Fruit fly (Drosophila melanogaster) whole organism, prepupa: Measurements from ENCODE around the gene CG17261.

Experiments used
- Blimp-1 ChIP-seq: fragments of 200-800 bp; sonication (Bioruptor generic); optimal IDR thresholded peaks from 3 replicates; lab custom pipeline; 2017; ENCODE audit warnings: missing biosample characterization, missing genetic modification characterization, mild to moderate bottlenecking, moderate library complexity, missing genetic modification reagents
- CG10669 ChIP-seq: fragments of 200-800 bp; sonication (Bioruptor generic); optimal IDR thresholded peaks from 3 replicates; lab custom pipeline; 2018; ENCODE audit warnings: missing biosample characterization, mild to moderate bottlenecking, missing genetic modification characterization, moderate library complexity
- CG11294 ChIP-seq: fragments of 200-800 bp; sonication (Bioruptor generic); IDR thresholded peaks from 2 replicates; pipeline ENCODE4 v1.3.6; 2022; ENCODE audit warnings: missing biosample characterization, missing genetic modification characterization
- CG11762 ChIP-seq: fragments of 200-800 bp; sonication (Bioruptor generic); optimal IDR thresholded peaks from 3 replicates; lab custom pipeline; 2016; ENCODE audit warnings: missing biosample characterization, missing genetic modification characterization; ENCODE audit not compliant: insufficient read depth
- CG11902 ChIP-seq: fragments of 200-800 bp; sonication (Bioruptor generic); optimal IDR thresholded peaks from 3 replicates; lab custom pipeline; 2016; ENCODE audit warnings: missing biosample characterization, missing genetic modification characterization
- CG15336 ChIP-seq: fragments of 200-800 bp; sonication (Bioruptor generic); IDR thresholded peaks from 2 replicates; pipeline ENCODE4 v1.3.6; 2022; ENCODE audit warnings: missing biosample characterization, missing genetic modification characterization
- CG1621 ChIP-seq: fragments of 200-800 bp; sonication (Bioruptor generic); optimal IDR thresholded peaks from 3 replicates; lab custom pipeline; 2018; ENCODE audit warnings: missing biosample characterization, mild to moderate bottlenecking, missing genetic modification characterization
- CG16779 ChIP-seq: fragments of 200-800 bp; sonication (Bioruptor generic); optimal IDR thresholded peaks from 3 replicates; lab custom pipeline; 2017; ENCODE audit warnings: missing biosample characterization, mild to moderate bottlenecking, missing genetic modification characterization
- CG3032 ChIP-seq: fragments of 200-800 bp; optimal IDR thresholded peaks from 2 replicates; lab custom pipeline; 2019; ENCODE audit warnings: missing biosample characterization, mild to moderate bottlenecking, missing genetic modification characterization, moderate library complexity
- CG31627 ChIP-seq: fragments of 200-800 bp; sonication (Bioruptor generic); optimal IDR thresholded peaks from 3 replicates; lab custom pipeline; 2016; ENCODE audit warnings: missing biosample characterization, missing genetic modification characterization
- CG32006 ChIP-seq: fragments of 200-800 bp; sonication (Bioruptor generic); optimal IDR thresholded peaks from 3 replicates; lab custom pipeline; 2017; ENCODE audit warnings: missing biosample characterization, mild to moderate bottlenecking, missing genetic modification characterization
- CG34406 ChIP-seq: fragments of 200-800 bp; sonication (Bioruptor generic); optimal IDR thresholded peaks from 3 replicates; lab custom pipeline; 2016; ENCODE audit warnings: missing biosample characterization, missing genetic modification characterization
- CG3919 ChIP-seq: fragments of 200-800 bp; sonication (Bioruptor generic); optimal IDR thresholded peaks from 3 replicates; lab custom pipeline; 2016; ENCODE audit warnings: missing biosample characterization, missing genetic modification characterization
- CG6163 ChIP-seq: fragments of 200-800 bp; sonication (Bioruptor generic); IDR thresholded peaks from 3 replicates; pipeline ENCODE4 v1.3.6; 2022; ENCODE audit warnings: missing biosample characterization, missing genetic modification characterization
- CG6276 ChIP-seq: fragments of 200-800 bp; sonication (Bioruptor generic); optimal IDR thresholded peaks from 2 replicates; lab custom pipeline; 2017; ENCODE audit warnings: missing biosample characterization, mild to moderate bottlenecking, missing genetic modification characterization
- CG6792 ChIP-seq: fragments of 200-800 bp; sonication (Bioruptor generic); optimal IDR thresholded peaks from 3 replicates; lab custom pipeline; 2016; ENCODE audit warnings: missing biosample characterization, missing genetic modification characterization
- CG6808 ChIP-seq: fragments of 200-800 bp; sonication (Bioruptor generic); optimal IDR thresholded peaks from 3 replicates; lab custom pipeline; 2017; ENCODE audit warnings: missing biosample characterization, missing genetic modification characterization, mild to moderate bottlenecking, moderate library complexity, missing genetic modification reagents
- CG7368 ChIP-seq: fragments of 200-800 bp; sonication (Bioruptor generic); optimal IDR thresholded peaks from 3 replicates; lab custom pipeline; 2016; ENCODE audit warnings: missing biosample characterization, missing genetic modification characterization
- CG8119 ChIP-seq: fragments of 200-800 bp; sonication (Bioruptor generic); IDR thresholded peaks from 3 replicates; pipeline ENCODE4 v1.3.6; 2022; ENCODE audit warnings: missing biosample characterization, missing genetic modification characterization
- CG8319 ChIP-seq: fragments of 200-800 bp; sonication (Bioruptor generic); optimal IDR thresholded peaks from 3 replicates; lab custom pipeline; 2016; ENCODE audit warnings: missing biosample characterization, missing genetic modification characterization
- CG8632 ChIP-seq: fragments of 200-800 bp; sonication (Bioruptor generic); optimal IDR thresholded peaks from 3 replicates; lab custom pipeline; 2016; ENCODE audit warnings: missing biosample characterization, missing genetic modification characterization
- Eip75B ChIP-seq: fragments of 200-800 bp; sonication (Bioruptor generic); optimal IDR thresholded peaks from 3 replicates; lab custom pipeline; 2016; ENCODE audit warnings: missing biosample characterization, missing genetic modification characterization
- Eip78C ChIP-seq: fragments of 200-800 bp; sonication (Bioruptor generic); peaks from one replicate; lab custom pipeline; 2016; ENCODE audit warnings: missing biosample characterization, missing genetic modification characterization
- Ets21C ChIP-seq: fragments of 200-800 bp; sonication (Bioruptor generic); optimal IDR thresholded peaks from 3 replicates; lab custom pipeline; 2016; ENCODE audit warnings: missing biosample characterization, missing genetic modification characterization
- Ets96B ChIP-seq: fragments of 200-800 bp; optimal IDR thresholded peaks from 2 replicates; lab custom pipeline; 2019; ENCODE audit warnings: missing biosample characterization, mild to moderate bottlenecking, missing genetic modification characterization, moderate library complexity
- Hr38 ChIP-seq: sonication (Bioruptor generic); optimal IDR thresholded peaks from 2 replicates; lab custom pipeline; 2016; ENCODE audit warnings: missing biosample characterization, missing genetic modification characterization
- Hr39 ChIP-seq: fragments of 200-800 bp; sonication (Bioruptor generic); optimal IDR thresholded peaks from 2 replicates; lab custom pipeline; 2016; ENCODE audit warnings: missing biosample characterization, missing genetic modification characterization
- Hr4 ChIP-seq: fragments of 200-800 bp; sonication (Bioruptor generic); optimal IDR thresholded peaks from 3 replicates; lab custom pipeline; 2016; ENCODE audit warnings: missing biosample characterization, missing genetic modification characterization
- Lpt ChIP-seq: fragments of 200-800 bp; sonication (Bioruptor generic); optimal IDR thresholded peaks from 3 replicates; lab custom pipeline; 2016; ENCODE audit warnings: missing biosample characterization, missing genetic modification characterization
- Met ChIP-seq: fragments of 200-800 bp; sonication (Bioruptor generic); optimal IDR thresholded peaks from 3 replicates; lab custom pipeline; 2016; ENCODE audit warnings: missing biosample characterization, missing genetic modification characterization
- OdsH ChIP-seq: fragments of 200-800 bp; sonication (Bioruptor generic); optimal IDR thresholded peaks from 3 replicates; lab custom pipeline; 2016; ENCODE audit warnings: missing biosample characterization, missing genetic modification characterization
- Smox ChIP-seq: fragments of 200-800 bp; sonication (Bioruptor generic); optimal IDR thresholded peaks from 3 replicates; lab custom pipeline; 2016; ENCODE audit warnings: missing biosample characterization, missing genetic modification characterization
- Sox102F ChIP-seq: fragments of 200-800 bp; sonication (Bioruptor generic); optimal IDR thresholded peaks from 2 replicates; lab custom pipeline; 2016; ENCODE audit warnings: missing biosample characterization, mild to moderate bottlenecking, missing genetic modification characterization
- Sox14 ChIP-seq: fragments of 200-800 bp; sonication (Bioruptor generic); optimal IDR thresholded peaks from 3 replicates; lab custom pipeline; 2016; ENCODE audit warnings: missing biosample characterization, missing genetic modification characterization
- Sox15 ChIP-seq: fragments of 200-800 bp; sonication (Bioruptor generic); optimal IDR thresholded peaks from 3 replicates; lab custom pipeline; 2016; ENCODE audit warnings: missing biosample characterization, missing genetic modification characterization
- achi ChIP-seq: fragments of 200-800 bp; sonication (Bioruptor generic); optimal IDR thresholded peaks from 3 replicates; lab custom pipeline; 2016; ENCODE audit warnings: missing biosample characterization, missing genetic modification characterization
- acj6 ChIP-seq: fragments of 200-800 bp; sonication (Bioruptor generic); optimal IDR thresholded peaks from 3 replicates; lab custom pipeline; 2016; ENCODE audit warnings: missing biosample characterization, missing genetic modification characterization
- cyc ChIP-seq: fragments of 200-800 bp; sonication (Bioruptor generic); optimal IDR thresholded peaks from 3 replicates; lab custom pipeline; 2016; ENCODE audit warnings: missing biosample characterization, missing genetic modification characterization
- dac ChIP-seq: fragments of 200-800 bp; sonication (Bioruptor generic); optimal IDR thresholded peaks from 2 replicates; lab custom pipeline; 2017; ENCODE audit warnings: missing biosample characterization, mild to moderate bottlenecking, missing genetic modification characterization
- eg ChIP-seq: fragments of 200-800 bp; sonication (Bioruptor generic); IDR thresholded peaks from 3 replicates; pipeline ENCODE4 v1.3.6; 2022; ENCODE audit warnings: missing biosample characterization, missing genetic modification characterization
- esn ChIP-seq: fragments of 200-800 bp; sonication (Bioruptor generic); optimal IDR thresholded peaks from 2 replicates; lab custom pipeline; 2016; ENCODE audit warnings: missing biosample characterization, mild to moderate bottlenecking, missing genetic modification characterization, moderate library complexity
- fd59A ChIP-seq: fragments of 200-800 bp; sonication (Bioruptor generic); optimal IDR thresholded peaks from 2 replicates; lab custom pipeline; 2017; ENCODE audit warnings: missing biosample characterization, mild to moderate bottlenecking, missing genetic modification characterization, missing genetic modification reagents
- fd85E ChIP-seq: fragments of 200-800 bp; sonication (Bioruptor generic); optimal IDR thresholded peaks from 3 replicates; lab custom pipeline; 2016; ENCODE audit warnings: missing biosample characterization, missing genetic modification characterization
- fkh ChIP-seq: fragments of 200-800 bp; sonication (Bioruptor generic); optimal IDR thresholded peaks from 3 replicates; lab custom pipeline; 2017; ENCODE audit warnings: missing biosample characterization, mild to moderate bottlenecking, missing genetic modification characterization, moderate library complexity
- net ChIP-seq: fragments of 200-800 bp; sonication (Bioruptor generic); optimal IDR thresholded peaks from 3 replicates; lab custom pipeline; 2016; ENCODE audit warnings: missing biosample characterization, missing genetic modification characterization
- pdm3 ChIP-seq: fragments of 200-800 bp; sonication (Bioruptor generic); optimal IDR thresholded peaks from 3 replicates; lab custom pipeline; 2016; ENCODE audit warnings: missing biosample characterization, missing genetic modification characterization
- salr ChIP-seq, 2 experiments: fragments of 200-800 bp; sonication (Bioruptor generic); optimal IDR thresholded peaks; 3 replicates each; lab custom pipeline; 2016 to 2018; ENCODE audit warnings: missing biosample characterization in 2 of 2, missing genetic modification characterization in 2 of 2, mild to moderate bottlenecking in 1 of 2
- spab ChIP-seq: fragments of 200-800 bp; sonication (Bioruptor generic); optimal IDR thresholded peaks from 2 replicates; lab custom pipeline; 2017; ENCODE audit warnings: missing biosample characterization, mild to moderate bottlenecking, missing genetic modification characterization, missing genetic modification reagents
- ss ChIP-seq, 2 experiments: fragments of 200-800 bp; sonication (Bioruptor generic); optimal IDR thresholded peaks; 2 replicates in 1 of 2; 3 replicates in 1 of 2; lab custom pipeline; 2017 to 2018; ENCODE audit warnings: mild to moderate bottlenecking in 2 of 2, missing biosample characterization in 2 of 2, missing genetic modification characterization in 2 of 2, moderate library complexity in 1 of 2
- svp ChIP-seq: fragments of 200-800 bp; sonication (Bioruptor generic); peaks from one replicate; lab custom pipeline; 2016; ENCODE audit warnings: missing biosample characterization, missing genetic modification characterization
- topi ChIP-seq: fragments of 200-800 bp; sonication (Bioruptor generic); optimal IDR thresholded peaks from 3 replicates; lab custom pipeline; 2016; ENCODE audit warnings: missing biosample characterization, missing genetic modification characterization
- vri ChIP-seq: fragments of 200-800 bp; sonication (Bioruptor generic); optimal IDR thresholded peaks from 3 replicates; lab custom pipeline; 2016; ENCODE audit warnings: missing biosample characterization, mild to moderate bottlenecking, missing genetic modification characterization

The CG17261 gene

dm6 chr2L:3011484-3011883 is 30.9 kb upstream of the CG17261 start:
- TF ChIP-seq Sox102F (GFP tag; lab: Kevin White, UChicago), result peak; percentile 85
- TF ChIP-seq CG15336 (GFP tag; lab: Robert Waterston, UW), result peak; percentile 57; the same call in 1 of the 2 replicates
- peak; percentile 71 for TF ChIP-seq fd59A (GFP tag; lab: Kevin White, UChicago)
- peak; percentile 88 for TF ChIP-seq topi (GFP tag; lab: Kevin White, UChicago)
- peak; percentile 90 for TF ChIP-seq esn
- TF ChIP-seq Hr38 (GFP tag; lab: Kevin White, UChicago), result no peak
- TF ChIP-seq Eip78C (GFP tag; lab: Kevin White, UChicago), result peak; percentile 96
- peak; percentile 53 for TF ChIP-seq CG6808 (GFP tag; lab: Kevin White, UChicago)
- peak; percentile 76 for TF ChIP-seq CG7368 (GFP tag; lab: Kevin White, UChicago)
- TF ChIP-seq Sox14 (GFP tag; lab: Kevin White, UChicago), result peak; percentile 80
- peak; percentile 23 for TF ChIP-seq Lpt (GFP tag; lab: Kevin White, UChicago)
- peak; percentile 61 for TF ChIP-seq spab (GFP tag; lab: Kevin White, UChicago)
- peak; percentile 76 for TF ChIP-seq Sox15
- TF ChIP-seq CG11762, result peak; percentile 62
- peak; percentile 83 for TF ChIP-seq acj6 (GFP tag; lab: Kevin White, UChicago)
- peak; percentile 1 for TF ChIP-seq Hr4 (GFP tag; lab: Kevin White, UChicago)
- TF ChIP-seq CG16779 (tag; lab: Kevin White, UChicago), result peak; percentile 40
- TF ChIP-seq CG10669 (GFP tag; lab: Kevin White, UChicago), result peak; percentile 74
- TF ChIP-seq CG3032 (tag; lab: Kevin White, UChicago), result peak; percentile 73
- peak; percentile 62 for TF ChIP-seq Blimp-1 (GFP tag; lab: Kevin White, UChicago)
- peak; percentile 77 for TF ChIP-seq CG11902 (GFP tag; lab: Kevin White, UChicago)
- peak; percentile 81 for TF ChIP-seq Ets21C
- peak; percentile 47 for TF ChIP-seq CG32006
- peak; percentile 82 for TF ChIP-seq CG6792 (GFP tag; lab: Kevin White, UChicago)
- no peak for TF ChIP-seq CG6276
- peak; percentile 91 for TF ChIP-seq CG31627 (GFP tag; lab: Kevin White, UChicago)
- peak; percentile 76 for TF ChIP-seq Ets96B
- peak; percentile 86 for TF ChIP-seq CG3919 (GFP tag; lab: Kevin White, UChicago)
- TF ChIP-seq svp (GFP tag; lab: Kevin White, UChicago), result peak; percentile 94
- peak; percentile 88 for TF ChIP-seq cyc (GFP tag; lab: Kevin White, UChicago)
- TF ChIP-seq salr (GFP tag; optimal IDR thresholded peaks at IDR 0.05; lab: Kevin White, UChicago), result peak; percentile 27 to 68
- TF ChIP-seq pdm3 (GFP tag; lab: Kevin White, UChicago), result peak; percentile 86
- TF ChIP-seq CG8319, result peak; percentile 65
- TF ChIP-seq Met (GFP tag; lab: Kevin White, UChicago), result peak; percentile 88
- peak; percentile 74 for TF ChIP-seq net (GFP tag; lab: Kevin White, UChicago)
- TF ChIP-seq dac, result no peak
- TF ChIP-seq eg (GFP tag; lab: Robert Waterston, UW), result 0 out of 3 replicates have a peak, but pooled peaks have one; percentile 19
- peak; percentile 77 for TF ChIP-seq OdsH
- peak; percentile 13 for TF ChIP-seq fd85E (GFP tag; lab: Kevin White, UChicago)
- peak; percentile 65 for TF ChIP-seq vri (GFP tag; lab: Kevin White, UChicago)
- TF ChIP-seq CG8632 (GFP tag; lab: Kevin White, UChicago), result peak; percentile 79
- peak; percentile 78 for TF ChIP-seq achi
- peak; percentile 90 for TF ChIP-seq Hr39 (GFP tag; lab: Kevin White, UChicago)
- no peak for TF ChIP-seq fkh (GFP tag; lab: Kevin White, UChicago)
- peak; percentile 83 for TF ChIP-seq Smox (GFP tag; lab: Kevin White, UChicago)
- peak; percentile 68 for TF ChIP-seq CG1621
- TF ChIP-seq ss (GFP tag; optimal IDR thresholded peaks at IDR 0.05; lab: Kevin White, UChicago), result peak; percentile 45 to 80
- peak; percentile 70 for TF ChIP-seq CG6163
- TF ChIP-seq Eip75B (GFP tag; lab: Kevin White, UChicago), result peak; percentile 84
- peak; percentile 50; the same call in 1 of the 3 replicates for TF ChIP-seq CG8119
- no peak for TF ChIP-seq CG11294 (GFP tag; lab: Robert Waterston, UW)
- peak; percentile 81 for TF ChIP-seq CG34406 (GFP tag; lab: Kevin White, UChicago)
